Worm (Caenorhabditis elegans) whole organism, midembryonic: Measurements from ENCODE around the gene hen-1.

Experiments
- flt-1 ChIP-seq: fragments of 200-800 bp; sonication (Bioruptor generic); IDR thresholded peaks from 2 replicates; pipeline ENCODE4 v1.3.6; 2022; ENCODE audit warnings: missing genetic modification characterization, missing compliant biosample characterization
- klf-2 ChIP-seq: fragments of 200-800 bp; sonication (Bioruptor generic); conservative IDR thresholded peaks from 2 replicates; pipeline ENCODE4 v1.3.6; 2022; ENCODE audit warnings: missing genetic modification reagents, missing genetic modification characterization, missing compliant biosample characterization
- med-1 ChIP-seq: sonication (generic microtip); optimal IDR thresholded peaks from 2 replicates; lab custom pipeline; 2017; ENCODE audit warnings: missing genetic modification characterization, mild to moderate bottlenecking, missing compliant biosample characterization, antibody characterized with exemption, missing genetic modification reagents; ENCODE audit not compliant: insufficient read depth
- ref-1 ChIP-seq: fragments of 200-800 bp; sonication (Bioruptor generic); conservative IDR thresholded peaks from 2 replicates; pipeline ENCODE4 v1.3.6; 2022; ENCODE audit warnings: missing genetic modification reagents, missing genetic modification characterization, missing compliant biosample characterization
- ztf-23 ChIP-seq: fragments of 200-800 bp; sonication (Bioruptor generic); IDR thresholded peaks from 2 replicates; pipeline ENCODE4 v1.3.6; 2022; ENCODE audit warnings: missing genetic modification reagents, missing genetic modification characterization, missing compliant biosample characterization
- ztf-29 ChIP-seq: fragments of 200-800 bp; sonication (Bioruptor generic); IDR thresholded peaks from 2 replicates; pipeline ENCODE4 v1.3.6; 2022; ENCODE audit warnings: missing genetic modification reagents, missing genetic modification characterization, missing compliant biosample characterization

DNA sequence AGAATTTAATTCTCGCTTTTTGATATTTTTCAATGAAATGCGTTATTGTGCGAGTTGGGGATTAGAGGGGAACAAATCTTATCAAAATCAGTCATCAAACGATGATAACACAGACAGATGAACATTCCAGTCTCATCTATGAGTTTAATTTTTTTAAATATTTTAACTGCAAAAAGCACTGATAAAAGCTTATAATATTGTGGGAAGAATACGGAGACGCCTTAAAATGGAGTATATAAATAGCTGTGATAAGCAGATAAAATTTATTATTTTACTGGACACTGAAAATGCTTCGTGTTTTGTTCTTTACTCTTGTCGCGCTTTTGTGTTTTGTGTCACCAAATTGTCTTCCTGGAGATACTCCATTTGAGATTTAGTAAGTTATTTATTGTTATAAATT, 22.8 kb upstream of the hen-1 start, which contains the start of gene clec-86:
- TF ChIP-seq klf-2 (GFP tag; lab: Robert Waterston, UW) (no peak), flt-1 (GFP tag; lab: Robert Waterston, UW) (no peak), ref-1 (no peak), med-1 (GFP tag; lab: Kevin White, UChicago) (no peak), ztf-29 (GFP tag; lab: Robert Waterston, UW) (no peak), ztf-23 (GFP tag; lab: Robert Waterston, UW) (no peak)
